Worm (Caenorhabditis elegans) whole organism, young adult: Measurements from ENCODE around the gene T26G10.1.

Source experiments
- ama-1 ChIP-seq, 3 experiments: fragments of 150-350 bp in 1 of 3; sonication (generic microtip) in 2 of 3; optimal IDR thresholded peaks; 2 replicates each; lab custom pipeline; 2014 to 2018; ENCODE audit warnings: missing biosample characterization in 2 of 3, missing genetic modification characterization in 2 of 3, missing genetic modification reagents in 2 of 3
- mel-28 ChIP-seq: sonication (generic microtip); optimal IDR thresholded peaks from 2 replicates; lab custom pipeline; 2016; ENCODE audit warnings: borderline replicate concordance, mild to moderate bottlenecking, missing genetic modification characterization, missing compliant biosample characterization

- TF ChIP-seq mel-28 (tag; lab: Kevin White, UChicago) (no peak), ama-1 (optimal IDR thresholded peaks at IDR 0.05; lab: Kevin White, UChicago) (no peak), ama-1 (GFP tag; optimal IDR thresholded peaks at IDR 0.05; lab: Kevin White, UChicago) (no peak)
Measured at ce11 chrIII:9453962-9454361, 47.5 kb upstream of the T26G10.1 start, which contains the start of gene F54C8.7.
